Fruit fly (Drosophila melanogaster) whole organism, pupa: ENCODE results near the gene Snoo.

Source experiments
- CG12605 ChIP-seq: fragments of 200-800 bp; sonication (Bioruptor generic); IDR thresholded peaks from 2 replicates; pipeline ENCODE4 v1.3.6; 2022; ENCODE audit warnings: missing biosample characterization, missing genetic modification characterization
- CG4496 ChIP-seq: fragments of 200-800 bp; sonication (Bioruptor generic); IDR thresholded peaks from 3 replicates; pipeline ENCODE4 v1.3.6; 2022; ENCODE audit warnings: missing biosample characterization, missing genetic modification characterization
- Ets98B ChIP-seq: fragments of 200-800 bp; sonication (Bioruptor generic); IDR thresholded peaks from 2 replicates; pipeline ENCODE4 v1.3.6; 2022; ENCODE audit warnings: missing biosample characterization, missing genetic modification characterization

DNA sequence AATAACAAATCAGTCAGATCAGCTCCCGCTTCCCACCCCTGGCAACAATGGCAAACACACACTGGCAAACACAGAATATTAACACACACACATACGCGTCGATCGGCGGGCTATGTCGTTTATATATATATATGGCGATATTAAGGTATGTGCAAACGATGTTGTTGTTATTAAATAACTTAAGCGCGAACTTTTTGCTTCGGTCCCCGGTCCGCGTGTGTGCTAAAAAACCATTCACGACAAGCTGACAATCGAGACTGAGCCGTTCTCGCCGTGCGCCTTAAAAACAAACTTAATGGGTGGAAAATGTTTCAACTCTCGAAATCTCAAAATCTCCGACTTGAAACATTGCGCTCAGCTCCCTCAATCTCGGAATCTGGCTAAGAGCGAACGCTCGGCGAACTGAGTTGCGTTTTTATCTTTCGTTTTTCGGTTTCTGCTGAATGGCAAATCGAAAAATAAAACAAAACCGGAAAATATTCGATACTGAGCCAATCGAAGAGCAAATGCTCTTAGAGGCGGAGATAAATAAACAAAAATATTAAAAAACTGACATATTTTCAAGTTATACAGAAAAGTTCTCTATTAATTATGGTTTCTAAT is 104.6 kb downstream of the Snoo start, which contains the start of gene spz3:
- TF ChIP-seq CG4496 (GFP tag; lab: Robert Waterston, UW) (peak; percentile 83), Ets98B (GFP tag; lab: Robert Waterston, UW) (peak; percentile 81), CG12605 (GFP tag; lab: Robert Waterston, UW) (peak; percentile 87)
